Fruit fly (Drosophila melanogaster): Measurements from ENCODE around the gene Trp1.

DNA sequence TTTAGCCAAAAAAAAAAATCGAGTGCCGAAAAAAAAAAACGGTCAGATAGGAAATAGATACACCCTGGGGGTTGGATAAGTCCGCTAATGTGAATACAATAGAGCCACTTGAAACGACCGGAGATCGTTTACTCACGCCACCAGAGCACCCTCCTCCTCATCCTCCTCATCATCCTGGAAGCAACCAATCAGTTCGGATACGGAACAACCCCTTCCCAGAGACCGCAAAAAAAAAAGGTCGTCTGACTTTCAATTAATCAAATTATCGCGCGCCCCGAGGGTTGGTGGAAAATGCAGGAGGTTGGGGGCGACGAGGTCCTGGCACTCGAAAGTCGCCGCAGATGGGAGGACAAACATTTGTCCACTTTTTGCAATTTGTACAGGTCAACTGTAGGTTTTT, 36.6 kb upstream of the Trp1 start:
- TF ChIP-seq dmrt11E (tag; optimal IDR thresholded peaks at IDR 0.05) (no peak), CG13894 (tag; optimal IDR thresholded peaks at IDR 0.05) (no peak), pan (optimal IDR thresholded peaks at IDR 0.05) (no peak), pan (GFP tag; optimal IDR thresholded peaks at IDR 0.05 in 1 of 2, IDR thresholded peaks at IDR 0.05 in 1 of 2) (no peak), CG2889 (GFP tag; IDR thresholded peaks at IDR 0.05) (no peak), Dfd (GFP tag; optimal IDR thresholded peaks at IDR 0.05) (no peak), CG34224 (GFP tag; IDR thresholded peaks at IDR 0.05; ENCODE audit: partially characterized antibody) (no peak), Hr39 (optimal IDR thresholded peaks at IDR 0.05) (no peak)
